Worm (Caenorhabditis elegans) whole organism, L3 larva: ENCODE measurements around the gene Y50D4B.2.

Experiments used
- ama-1 ChIP-seq: fragments of 150-350 bp; optimal IDR thresholded peaks from 2 replicates; lab custom pipeline; 2018
- egl-5 ChIP-seq: fragments of 150-350 bp; optimal IDR thresholded peaks from 2 replicates; lab custom pipeline; 2017; ENCODE audit warnings: missing biosample characterization, missing genetic modification reagents, missing genetic modification characterization, inconsistent platforms
- elt-3 ChIP-seq, 3 experiments: fragments of 150-350 bp in 1 of 3; sonication (generic microtip) in 2 of 3; optimal IDR thresholded peaks; 2 replicates in 2 of 3; 4 replicates in 1 of 3; lab custom pipeline; 2014 to 2017; ENCODE audit warnings: missing biosample characterization in 3 of 3, missing genetic modification characterization in 3 of 3
- fkh-10 ChIP-seq: sonication (generic microtip); optimal IDR thresholded peaks from 2 replicates; lab custom pipeline; 2017; ENCODE audit warnings: missing biosample characterization, missing genetic modification reagents, missing genetic modification characterization
- nfya-1 ChIP-seq: sonication (generic microtip); optimal IDR thresholded peaks from 2 replicates; lab custom pipeline; 2017; ENCODE audit warnings: missing genetic modification characterization, mild to moderate bottlenecking, missing compliant biosample characterization, antibody characterized with exemption, moderate library complexity; ENCODE audit not compliant: insufficient read depth
- nhr-25 ChIP-seq: sonication (generic microtip); optimal IDR thresholded peaks from 2 replicates; lab custom pipeline; 2017; ENCODE audit warnings: missing biosample characterization, missing genetic modification characterization
- nhr-76 ChIP-seq: fragments of 150-350 bp; sonication (generic microtip); optimal IDR thresholded peaks from 5 replicates; lab custom pipeline; 2014; ENCODE audit warnings: missing biosample characterization, missing genetic modification characterization
- pha-4 ChIP-seq: fragments of 150-350 bp; optimal IDR thresholded peaks from 2 replicates; lab custom pipeline; 2014; ENCODE audit warnings: missing biosample characterization, missing genetic modification reagents, missing genetic modification characterization
- snpc-4 ChIP-seq: fragments of 150-350 bp; optimal IDR thresholded peaks from 2 replicates; lab custom pipeline; 2014; ENCODE audit warnings: missing biosample characterization, missing genetic modification characterization
- unc-39 ChIP-seq: sonication (generic microtip); optimal IDR thresholded peaks from 4 replicates; lab custom pipeline; 2017; ENCODE audit warnings: missing biosample characterization, missing genetic modification characterization
- unc-62 ChIP-seq: fragments of 150-350 bp; sonication (generic microtip); optimal IDR thresholded peaks from 4 replicates; lab custom pipeline; 2014; ENCODE audit warnings: missing biosample characterization, missing genetic modification reagents, missing genetic modification characterization
- zag-1 ChIP-seq: fragments of 150-350 bp; optimal IDR thresholded peaks from 2 replicates; lab custom pipeline; 2014; ENCODE audit warnings: missing biosample characterization, missing genetic modification characterization

ce11 chrV:1133840-1134239, 33.5 kb downstream of the Y50D4B.2 start, which contains the start of gene cpr-5:
- TF ChIP-seq nhr-25 (tag; lab: Kevin White, UChicago) (no peak), snpc-4 (no peak), unc-62 (GFP tag; lab: Kevin White, UChicago) (no peak), elt-3 (tag; optimal IDR thresholded peaks at IDR 0.05; lab: Kevin White, UChicago) (no peak), zag-1 (tag; lab: Kevin White, UChicago) (no peak), nhr-76 (no peak), nfya-1 (tag; lab: Kevin White, UChicago) (no peak), ama-1 (lab: Kevin White, UChicago) (no peak), unc-39 (tag; lab: Kevin White, UChicago) (no peak), pha-4 (tag; lab: Kevin White, UChicago) (no peak), fkh-10 (GFP tag; lab: Kevin White, UChicago) (no peak), egl-5 (tag; lab: Kevin White, UChicago) (no peak)
